Worm (Caenorhabditis elegans) whole organism, L4/young adult: Measurements from ENCODE around the gene rps-18.

Source experiments
- W03F9.2 ChIP-seq: fragments of 150-350 bp; optimal IDR thresholded peaks from 2 replicates; lab custom pipeline; 2014; ENCODE audit warnings: missing biosample characterization, missing genetic modification characterization
- dao-5 ChIP-seq: sonication (generic microtip); optimal IDR thresholded peaks from 2 replicates; lab custom pipeline; 2016; ENCODE audit warnings: missing genotype, missing genetic modification characterization, moderate library complexity, missing compliant biosample characterization
- him-1 ChIP-seq: sonication (generic microtip); optimal IDR thresholded peaks from 2 replicates; lab custom pipeline; 2016; ENCODE audit warnings: missing genotype, missing genetic modification reagents, missing genetic modification characterization, missing compliant biosample characterization

DNA sequence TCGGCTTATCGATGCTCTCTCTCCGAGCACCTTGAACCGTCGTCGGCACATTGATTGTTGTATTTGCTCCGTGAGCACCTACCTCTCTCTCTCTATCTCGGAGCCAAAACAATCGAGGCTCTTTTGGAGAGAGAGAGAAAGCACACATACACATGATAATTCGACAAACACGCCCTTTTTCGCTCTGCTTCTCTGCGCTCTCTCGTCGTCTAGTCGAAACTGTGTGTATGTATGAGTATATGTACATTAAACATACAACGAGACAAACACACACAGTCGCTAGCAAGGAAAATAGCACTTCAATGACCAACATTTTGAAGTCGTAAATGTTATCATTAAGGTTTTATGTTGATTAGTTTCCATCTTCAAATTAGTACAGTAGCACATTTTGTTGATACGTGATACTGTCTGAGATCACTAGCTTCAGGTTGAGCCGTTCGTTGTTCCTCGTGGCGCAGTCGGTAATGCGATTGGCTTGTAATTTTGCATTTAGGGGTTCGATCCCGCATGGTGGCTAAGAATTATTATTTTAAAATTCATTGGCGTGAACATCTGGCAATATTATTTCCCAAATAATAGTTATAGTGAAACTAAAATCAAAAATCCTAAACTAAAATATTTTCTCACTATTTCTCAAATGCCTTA lies 49.6 kb downstream of the rps-18 start:
- TF ChIP-seq W03F9.2 (tag; lab: Kevin White, UChicago), result no peak
- TF ChIP-seq him-1 (tag; lab: Kevin White, UChicago), result no peak
- TF ChIP-seq dao-5 (tag; lab: Kevin White, UChicago), result no peak
